Worm (Caenorhabditis elegans) whole organism, L3 larva: ENCODE measurements around the gene dyci-1.

ENCODE experiments used
- R02D3.7 ChIP-seq: fragments of 150-350 bp; optimal IDR thresholded peaks from 2 replicates; lab custom pipeline; 2014; ENCODE audit warnings: missing biosample characterization, missing genetic modification characterization
- ZK546.5 ChIP-seq: sonication (generic microtip); optimal IDR thresholded peaks from 2 replicates; lab custom pipeline; 2017; ENCODE audit warnings: missing biosample characterization, missing genetic modification characterization
- ama-1 ChIP-seq: fragments of 150-350 bp; optimal IDR thresholded peaks from 2 replicates; lab custom pipeline; 2018
- ceh-16 ChIP-seq: sonication (generic microtip); optimal IDR thresholded peaks from 2 replicates; lab custom pipeline; 2017; ENCODE audit warnings: missing biosample characterization, missing genetic modification characterization
- ceh-28 ChIP-seq: fragments of 150-350 bp; optimal IDR thresholded peaks from 2 replicates; lab custom pipeline; 2014; ENCODE audit warnings: missing biosample characterization, missing genetic modification reagents, missing genetic modification characterization
- ceh-82 ChIP-seq: fragments of 150-350 bp; optimal IDR thresholded peaks from 2 replicates; lab custom pipeline; 2014; ENCODE audit warnings: missing biosample characterization, missing genetic modification characterization
- ceh-9 ChIP-seq: sonication (generic microtip); optimal IDR thresholded peaks from 2 replicates; lab custom pipeline; 2018; ENCODE audit warnings: missing biosample characterization, missing genetic modification characterization
- daf-12 ChIP-seq: fragments of 150-350 bp; optimal IDR thresholded peaks from 2 replicates; lab custom pipeline; 2014; ENCODE audit warnings: missing biosample characterization, missing genetic modification reagents, missing genetic modification characterization
- egl-27 ChIP-seq: sonication (generic microtip); optimal IDR thresholded peaks from 4 replicates; lab custom pipeline; 2017; ENCODE audit warnings: missing biosample characterization, missing genetic modification reagents, missing genetic modification characterization
- egl-5 ChIP-seq: fragments of 150-350 bp; optimal IDR thresholded peaks from 2 replicates; lab custom pipeline; 2017; ENCODE audit warnings: missing biosample characterization, missing genetic modification reagents, missing genetic modification characterization, inconsistent platforms
- elt-1 ChIP-seq: fragments of 150-350 bp; optimal IDR thresholded peaks from 2 replicates; lab custom pipeline; 2014; ENCODE audit warnings: missing biosample characterization, missing genetic modification characterization
- elt-2 ChIP-seq: sonication (generic microtip); optimal IDR thresholded peaks from 2 replicates; lab custom pipeline; 2016; ENCODE audit warnings: missing genetic modification reagents, mild to moderate bottlenecking, missing genetic modification characterization, missing compliant biosample characterization
- eor-1 ChIP-seq, 2 experiments: fragments of 150-350 bp; optimal IDR thresholded peaks; 2 replicates each; lab custom pipeline; 2014 to 2018; ENCODE audit warnings: missing biosample characterization in 2 of 2, missing genetic modification characterization in 2 of 2
- fkh-2 ChIP-seq: fragments of 150-350 bp; optimal IDR thresholded peaks from 2 replicates; lab custom pipeline; 2014; ENCODE audit warnings: missing biosample characterization, missing genetic modification reagents, missing genetic modification characterization
- fos-1 ChIP-seq: fragments of 150-350 bp; optimal IDR thresholded peaks from 2 replicates; lab custom pipeline; 2014; ENCODE audit warnings: missing biosample characterization, missing genetic modification characterization
- jun-1 ChIP-seq: fragments of 150-350 bp; optimal IDR thresholded peaks from 2 replicates; lab custom pipeline; 2014; ENCODE audit warnings: missing biosample characterization, missing genetic modification reagents, missing genetic modification characterization
- lin-15B ChIP-seq: fragments of 150-350 bp; optimal IDR thresholded peaks from 2 replicates; lab custom pipeline; 2014; ENCODE audit warnings: missing biosample characterization, missing genetic modification characterization
- lin-39 ChIP-seq: fragments of 150-350 bp; optimal IDR thresholded peaks from 2 replicates; lab custom pipeline; 2018; ENCODE audit warnings: missing biosample characterization, missing genetic modification reagents, missing genetic modification characterization
- lsy-12 ChIP-seq: sonication (generic microtip); optimal IDR thresholded peaks from 2 replicates; lab custom pipeline; 2016; ENCODE audit warnings: mild to moderate bottlenecking, missing genetic modification characterization, missing compliant biosample characterization
- mdl-1 ChIP-seq: fragments of 150-350 bp; optimal IDR thresholded peaks from 2 replicates; lab custom pipeline; 2014; ENCODE audit warnings: missing biosample characterization, missing genetic modification characterization
- mml-1 ChIP-seq: fragments of 150-350 bp; sonication (generic microtip); optimal IDR thresholded peaks from 3 replicates; lab custom pipeline; 2014; ENCODE audit warnings: missing biosample characterization, missing genetic modification characterization
- nfya-1 ChIP-seq: sonication (generic microtip); optimal IDR thresholded peaks from 2 replicates; lab custom pipeline; 2017; ENCODE audit warnings: missing genetic modification characterization, mild to moderate bottlenecking, missing compliant biosample characterization, antibody characterized with exemption, moderate library complexity; ENCODE audit not compliant: insufficient read depth
- nhr-11 ChIP-seq: fragments of 150-350 bp; optimal IDR thresholded peaks from 2 replicates; lab custom pipeline; 2014; ENCODE audit warnings: missing biosample characterization, missing genetic modification characterization
- nhr-23 ChIP-seq: fragments of 150-350 bp; optimal IDR thresholded peaks from 2 replicates; lab custom pipeline; 2014; ENCODE audit warnings: missing biosample characterization, missing genetic modification reagents, missing genetic modification characterization
- nhr-237 ChIP-seq: fragments of 150-350 bp; optimal IDR thresholded peaks from 2 replicates; lab custom pipeline; 2014; ENCODE audit warnings: missing biosample characterization, missing genetic modification characterization
- nhr-25 ChIP-seq: sonication (generic microtip); optimal IDR thresholded peaks from 2 replicates; lab custom pipeline; 2017; ENCODE audit warnings: missing biosample characterization, missing genetic modification characterization
- nhr-28 ChIP-seq: fragments of 150-350 bp; optimal IDR thresholded peaks from 2 replicates; lab custom pipeline; 2014; ENCODE audit warnings: missing biosample characterization, missing genetic modification characterization
- nhr-43 ChIP-seq: sonication (generic microtip); optimal IDR thresholded peaks from 2 replicates; lab custom pipeline; 2016; ENCODE audit warnings: mild to moderate bottlenecking, missing genetic modification characterization, missing compliant biosample characterization; ENCODE audit not compliant: poor library complexity, severe bottlenecking
- nhr-76 ChIP-seq: fragments of 150-350 bp; sonication (generic microtip); optimal IDR thresholded peaks from 5 replicates; lab custom pipeline; 2014; ENCODE audit warnings: missing biosample characterization, missing genetic modification characterization
- nhr-77 ChIP-seq: fragments of 150-350 bp; optimal IDR thresholded peaks from 2 replicates; lab custom pipeline; 2014; ENCODE audit warnings: missing biosample characterization, missing genetic modification characterization
- pha-4 ChIP-seq: fragments of 150-350 bp; optimal IDR thresholded peaks from 2 replicates; lab custom pipeline; 2014; ENCODE audit warnings: missing biosample characterization, missing genetic modification reagents, missing genetic modification characterization
- pqm-1 ChIP-seq: fragments of 150-350 bp; optimal IDR thresholded peaks from 2 replicates; lab custom pipeline; 2017; ENCODE audit warnings: missing biosample characterization, missing genetic modification characterization, inconsistent platforms
- sea-2 ChIP-seq: fragments of 150-350 bp; sonication (generic microtip); optimal IDR thresholded peaks from 4 replicates; lab custom pipeline; 2014; ENCODE audit warnings: missing biosample characterization, missing genetic modification reagents, missing genetic modification characterization
- skn-1 ChIP-seq: fragments of 150-350 bp; optimal IDR thresholded peaks from 2 replicates; lab custom pipeline; 2014; ENCODE audit warnings: missing biosample characterization, missing genetic modification characterization
- snpc-4 ChIP-seq: fragments of 150-350 bp; optimal IDR thresholded peaks from 2 replicates; lab custom pipeline; 2014; ENCODE audit warnings: missing biosample characterization, missing genetic modification characterization
- tbx-2 ChIP-seq: sonication (generic microtip); optimal IDR thresholded peaks from 2 replicates; lab custom pipeline; 2016; ENCODE audit warnings: mild to moderate bottlenecking, missing genetic modification characterization, missing compliant biosample characterization
- unc-39 ChIP-seq: sonication (generic microtip); optimal IDR thresholded peaks from 4 replicates; lab custom pipeline; 2017; ENCODE audit warnings: missing biosample characterization, missing genetic modification characterization
- unc-62 ChIP-seq: fragments of 150-350 bp; sonication (generic microtip); optimal IDR thresholded peaks from 4 replicates; lab custom pipeline; 2014; ENCODE audit warnings: missing biosample characterization, missing genetic modification reagents, missing genetic modification characterization
- ztf-11 ChIP-seq: fragments of 150-350 bp; optimal IDR thresholded peaks from 2 replicates; lab custom pipeline; 2014; ENCODE audit warnings: missing biosample characterization, missing genetic modification characterization
- ztf-4 ChIP-seq: fragments of 150-350 bp; optimal IDR thresholded peaks from 2 replicates; lab custom pipeline; 2014; ENCODE audit warnings: missing biosample characterization, missing genetic modification characterization

dyci-1 gene

DNA sequence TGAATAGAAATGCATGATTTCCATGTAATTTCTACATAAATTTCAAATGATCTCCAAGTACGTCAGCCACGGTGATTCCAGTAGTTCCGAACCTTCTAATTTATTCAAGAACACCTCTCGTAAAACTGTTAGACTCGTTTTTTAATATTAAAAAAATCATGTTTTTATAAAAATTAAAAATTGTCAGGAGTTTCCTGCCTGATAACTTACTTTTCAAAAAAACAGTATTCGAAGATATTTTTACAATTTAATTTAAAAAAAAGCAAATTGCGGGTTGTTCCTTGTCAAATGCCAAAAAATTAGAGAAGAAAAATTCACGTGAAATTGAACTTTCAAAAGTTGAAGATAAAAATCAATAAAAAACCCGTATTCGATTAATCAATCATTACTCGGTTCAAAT, 10.5 kb upstream of the dyci-1 start, which contains the start of the genes C17H12.3 and C17H12.12:
Gene C17H12.3, minus strand, starts transcription at position 101 of the 400 bp plus-strand sequence.
Gene C17H12.12, plus strand, starts transcription at position 396 of the 400 bp plus-strand sequence.
- no peak for TF ChIP-seq ceh-28 (tag; lab: Kevin White, UChicago)

DNA sequence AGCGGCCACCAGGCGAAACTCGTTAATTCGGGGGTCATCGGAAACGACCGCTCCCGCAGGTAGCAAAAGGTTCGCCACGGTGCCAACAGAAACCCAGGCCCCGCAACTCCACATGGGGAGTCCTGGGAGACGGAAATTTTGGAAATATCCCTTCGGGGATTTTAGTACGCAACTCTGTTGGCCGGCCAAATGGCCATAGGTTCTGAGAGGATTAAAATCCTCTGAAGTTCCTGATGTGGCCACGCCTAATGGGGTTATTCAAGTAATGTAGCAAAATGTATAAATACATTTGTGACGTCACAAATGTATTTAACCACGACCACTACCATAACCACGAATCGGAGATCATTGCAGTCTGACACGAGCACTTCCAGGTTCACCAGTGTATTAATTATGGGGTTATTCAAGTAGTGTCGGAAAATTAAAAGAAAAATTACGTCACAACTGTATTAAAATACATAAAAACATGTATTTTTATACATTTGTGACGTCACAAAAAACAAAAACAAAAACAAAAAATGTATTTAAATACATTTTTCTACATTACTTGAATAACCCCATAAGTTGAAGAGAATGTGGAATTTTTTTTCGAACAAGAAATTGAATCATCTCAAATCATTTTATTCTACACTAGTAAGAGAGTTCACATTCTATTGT, 8.4 kb upstream of the dyci-1 start:
- no peak for TF ChIP-seq ama-1 (lab: Kevin White, UChicago)
- no peak for TF ChIP-seq ztf-11 (tag; lab: Kevin White, UChicago)
- TF ChIP-seq fkh-2 (tag; lab: Kevin White, UChicago) = no peak
- no peak for TF ChIP-seq jun-1 (tag; lab: Kevin White, UChicago)
- TF ChIP-seq ZK546.5 (tag; lab: Kevin White, UChicago) = no peak
- no peak for TF ChIP-seq egl-5 (tag; lab: Kevin White, UChicago)
- TF ChIP-seq elt-1 = no peak
- no peak for TF ChIP-seq nhr-23

DNA sequence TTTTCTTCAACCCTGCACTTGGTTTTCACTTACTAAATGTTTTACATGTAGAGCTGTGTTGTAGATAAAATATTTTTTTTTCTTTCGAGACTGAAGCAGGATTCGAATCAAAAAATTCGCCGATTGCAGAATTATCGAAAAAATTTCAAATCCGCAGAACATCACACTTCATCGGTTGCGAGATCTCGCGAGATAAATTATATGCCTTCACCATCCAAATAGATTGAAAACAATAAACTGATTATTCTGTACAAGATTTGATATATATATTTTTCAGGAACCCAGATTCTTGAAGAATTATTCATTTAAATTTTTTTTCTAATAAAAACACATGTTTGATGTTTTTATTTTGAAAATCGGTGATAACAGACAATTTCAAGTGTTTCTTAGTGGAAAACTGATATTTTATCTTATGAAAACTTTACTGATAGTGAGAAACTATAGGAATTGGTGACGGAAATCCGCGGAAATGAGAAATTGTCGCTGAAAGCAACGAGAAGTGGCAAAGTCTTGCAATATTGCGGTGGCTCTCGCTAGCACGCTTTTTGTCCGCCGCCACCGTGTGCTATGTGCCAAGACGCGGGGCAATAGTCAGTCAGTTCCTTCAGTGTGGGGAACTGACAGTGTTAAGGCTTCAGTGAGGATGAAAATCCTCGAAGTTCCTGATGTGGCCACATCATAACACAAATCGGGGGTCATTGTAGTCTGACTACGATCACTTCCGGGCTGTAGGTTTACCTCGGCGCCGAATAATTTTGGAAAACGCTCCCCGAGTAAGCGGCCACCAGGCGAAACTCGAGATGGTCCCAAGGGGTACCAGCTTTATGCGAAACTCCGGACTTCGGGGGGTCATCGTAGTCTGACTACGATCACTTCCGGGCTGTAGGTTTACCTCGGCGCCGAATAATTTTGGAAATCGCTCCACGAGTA, 7.6 kb upstream of the dyci-1 start:
- TF ChIP-seq unc-39 (no peak), lin-15B (tag; lab: Kevin White, UChicago) (no peak), nhr-77 (peak; percentile 8), pqm-1 (tag; lab: Kevin White, UChicago) (no peak), snpc-4 (peak; percentile 33), nhr-43 (peak; percentile 31), elt-2 (tag; lab: Kevin White, UChicago) (peak; percentile 15), daf-12 (no peak), nhr-76 (tag; lab: Kevin White, UChicago) (no peak), jun-1 (tag; lab: Kevin White, UChicago) (peak; percentile 16), tbx-2 (tag; lab: Kevin White, UChicago) (no peak)

DNA sequence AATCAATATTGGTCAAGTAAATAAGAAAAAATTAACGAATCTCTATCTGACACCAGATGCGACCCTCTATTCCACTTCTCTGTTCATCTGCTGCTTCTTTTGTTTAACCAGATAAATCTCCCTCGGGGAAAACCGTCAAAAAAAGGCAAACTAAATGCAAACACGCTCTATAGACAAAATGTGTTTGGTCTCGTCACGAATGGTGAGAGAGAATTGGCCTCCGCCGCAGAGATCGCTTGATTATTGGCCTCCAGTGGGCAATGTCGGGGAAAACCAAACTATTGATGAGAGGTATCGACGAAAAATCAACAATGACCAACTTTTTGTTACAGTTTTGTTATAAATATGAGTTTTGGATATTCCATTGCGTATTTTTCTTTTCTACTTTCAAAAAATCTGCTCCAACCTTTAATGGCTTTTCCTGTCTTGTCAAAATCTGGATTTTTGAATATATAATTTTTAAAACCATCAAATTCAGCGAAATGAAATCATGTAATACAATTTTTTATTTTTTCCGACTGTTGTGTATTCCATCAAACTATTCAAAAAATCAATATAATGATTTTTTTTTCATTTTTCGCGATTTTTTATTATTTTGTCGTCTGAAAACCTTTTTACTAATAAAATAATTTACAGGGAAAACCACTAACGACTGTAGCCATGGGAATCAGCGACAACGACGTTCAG, 5.5 kb upstream of the dyci-1 start, which contains the start of the genes C17H12.2 and vha-8:
Gene C17H12.2, minus strand, starts transcription at position 51 of the 687 bp plus-strand sequence.
Gene vha-8, plus strand, starts transcription at position 637 of the 687 bp plus-strand sequence.
- TF ChIP-seq ZK546.5 (tag; lab: Kevin White, UChicago) (no peak), sea-2 (GFP tag; lab: Kevin White, UChicago) (peak; percentile 41), jun-1 (tag; lab: Kevin White, UChicago) (peak; percentile 75), nhr-23 (peak; percentile 97), ztf-11 (tag; lab: Kevin White, UChicago) (no peak), mdl-1 (tag; lab: Kevin White, UChicago) (no peak), lsy-12 (tag; lab: Kevin White, UChicago) (peak; percentile 83), R02D3.7 (tag; lab: Kevin White, UChicago) (peak; percentile 70), fos-1 (peak; percentile 5), nhr-11 (peak; percentile 58), ama-1 (lab: Kevin White, UChicago) (peak; percentile 36), nhr-77 (peak; percentile 90), nhr-237 (tag; lab: Kevin White, UChicago) (no peak), ceh-9 (tag; lab: Kevin White, UChicago) (no peak), nhr-43 (peak; percentile 66), lin-39 (tag; lab: Kevin White, UChicago) (peak; percentile 98), ceh-16 (tag; lab: Kevin White, UChicago) (peak; percentile 40), nfya-1 (tag; lab: Kevin White, UChicago) (peak; percentile 97), egl-5 (tag; lab: Kevin White, UChicago) (peak; percentile 98), nhr-25 (tag; lab: Kevin White, UChicago) (peak; percentile 98), daf-12 (no peak), eor-1 (tag; optimal IDR thresholded peaks at IDR 0.05; lab: Kevin White, UChicago) (no peak), skn-1 (tag; lab: Kevin White, UChicago) (peak; percentile 82), ceh-28 (tag; lab: Kevin White, UChicago) (peak; percentile 88), tbx-2 (tag; lab: Kevin White, UChicago) (peak; percentile 70), pha-4 (tag; lab: Kevin White, UChicago) (peak; percentile 99), ztf-4 (no peak), unc-39 (no peak), mml-1 (tag; lab: Kevin White, UChicago) (no peak), nhr-76 (tag; lab: Kevin White, UChicago) (peak; percentile 58), elt-2 (tag; lab: Kevin White, UChicago) (peak; percentile 74), egl-27 (tag; lab: Kevin White, UChicago) (peak; percentile 60), lin-15B (tag; lab: Kevin White, UChicago) (peak; percentile 100), ceh-82 (tag; lab: Kevin White, UChicago) (peak; percentile 31), fkh-2 (tag; lab: Kevin White, UChicago) (no peak), pqm-1 (tag; lab: Kevin White, UChicago) (peak; percentile 77), nhr-28 (tag; lab: Kevin White, UChicago) (no peak), snpc-4 (peak; percentile 92), unc-62 (GFP tag; lab: Kevin White, UChicago) (peak; percentile 76), elt-1 (peak; percentile 66)
